Fruit fly (Drosophila melanogaster): Measurements from ENCODE around the gene Dpm3.

dm6 chr3R:13400902-13401721 lies 1.7 kb downstream of the Dpm3 start:
- no peak for TF ChIP-seq usp (GFP tag; optimal IDR thresholded peaks at IDR 0.05)
- peak; percentile 31 for TF ChIP-seq Rel (GFP tag; optimal IDR thresholded peaks at IDR 0.05)
- peak; percentile 65 for TF ChIP-seq Rel (tag; optimal IDR thresholded peaks at IDR 0.05)
- TF ChIP-seq Dfd (GFP tag; optimal IDR thresholded peaks at IDR 0.05) = no peak
- TF ChIP-seq psq (GFP tag; optimal IDR thresholded peaks at IDR 0.05) = peak; percentile 90
- TF ChIP-seq Abd-B (GFP tag; optimal IDR thresholded peaks at IDR 0.05) = no peak
- no peak for TF ChIP-seq Myc (optimal IDR thresholded peaks at IDR 0.05)
- peak; percentile 85 for TF ChIP-seq Jra (GFP tag; optimal IDR thresholded peaks at IDR 0.05)
- TF ChIP-seq ey (GFP tag; optimal IDR thresholded peaks at IDR 0.05) = peak; percentile 94
- peak; percentile 95 for TF ChIP-seq OdsH (GFP tag; optimal IDR thresholded peaks at IDR 0.05)
- TF ChIP-seq pan (optimal IDR thresholded peaks at IDR 0.05) = no peak
- peak; percentile 95 for TF ChIP-seq fru (GFP tag; optimal IDR thresholded peaks at IDR 0.05)
- TF ChIP-seq woc (GFP tag; optimal IDR thresholded peaks at IDR 0.05) = peak; percentile 92
- TF ChIP-seq Vsx2 (GFP tag; optimal IDR thresholded peaks at IDR 0.05; ENCODE audit: partially characterized antibody) = peak; percentile 47
- TF ChIP-seq h (GFP tag; optimal IDR thresholded peaks at IDR 0.05) = peak; percentile 94

Measured in whole organism, wandering third instar larva.